Fruit fly (Drosophila melanogaster) whole organism, prepupa: ENCODE measurements around the gene CG14439.

ENCODE experiments used
- CG16779 ChIP-seq: fragments of 200-800 bp; sonication (Bioruptor generic); optimal IDR thresholded peaks from 3 replicates; lab custom pipeline; 2017; ENCODE audit warnings: missing biosample characterization, mild to moderate bottlenecking, missing genetic modification characterization
- Eip93F ChIP-seq: fragments of 200-800 bp; sonication (Bioruptor generic); optimal IDR thresholded peaks from 2 replicates; lab custom pipeline; 2016; ENCODE audit warnings: missing biosample characterization, mild to moderate bottlenecking, missing genetic modification characterization
- Gug ChIP-seq: fragments of 200-800 bp; sonication (Bioruptor generic); IDR thresholded peaks from 2 replicates; pipeline ENCODE4 v1.3.6; 2022; ENCODE audit warnings: missing biosample characterization, missing genetic modification characterization
- fd85E ChIP-seq: fragments of 200-800 bp; sonication (Bioruptor generic); optimal IDR thresholded peaks from 3 replicates; lab custom pipeline; 2016; ENCODE audit warnings: missing biosample characterization, missing genetic modification characterization

dm6 chrX:6803880-6804484 is 56.6 kb downstream of the CG14439 start:
- TF ChIP-seq Eip93F (GFP tag; lab: Kevin White, UChicago) (no peak), Gug (GFP tag; lab: Robert Waterston, UW) (no peak), CG16779 (tag; lab: Kevin White, UChicago) (no peak), fd85E (GFP tag; lab: Kevin White, UChicago) (no peak)
